Worm (Caenorhabditis elegans) whole organism, L4 larva: Measurements from ENCODE around the gene pqn-70.

Experiments
- D1046.2 ChIP-seq: fragments of 200-800 bp; sonication (Bioruptor generic); IDR thresholded peaks from 2 replicates; pipeline ENCODE4 v1.3.6; 2022; ENCODE audit warnings: missing genetic modification characterization, missing compliant biosample characterization
- F10B5.3 ChIP-seq: sonication (generic microtip); optimal IDR thresholded peaks from 2 replicates; lab custom pipeline; 2016; ENCODE audit warnings: mild to moderate bottlenecking, missing genetic modification characterization, missing compliant biosample characterization
- F37D6.2 ChIP-seq: sonication (generic microtip); optimal IDR thresholded peaks from 2 replicates; lab custom pipeline; 2016; ENCODE audit warnings: mild to moderate bottlenecking, missing genetic modification characterization, missing compliant biosample characterization
- F44E2.7 ChIP-seq: fragments of 200-800 bp; sonication (Bioruptor generic); IDR thresholded peaks from 2 replicates; pipeline ENCODE4 v2.1.2; 2022; ENCODE audit warnings: missing genetic modification characterization, missing compliant biosample characterization
- F49E8.2 ChIP-seq: sonication (generic microtip); optimal IDR thresholded peaks from 2 replicates; lab custom pipeline; 2016; ENCODE audit warnings: missing compliant biosample characterization, mild to moderate bottlenecking, missing genetic modification characterization, borderline replicate concordance
- R02D3.7 ChIP-seq: fragments of 150-350 bp; sonication (generic microtip); optimal IDR thresholded peaks from 3 replicates; lab custom pipeline; 2014; ENCODE audit warnings: missing biosample characterization, missing genetic modification characterization
- T26A8.4 ChIP-seq: fragments of 200-800 bp; sonication (Bioruptor generic); IDR thresholded peaks from 2 replicates; pipeline ENCODE4 v1.3.6; 2022; ENCODE audit warnings: missing genetic modification characterization, missing compliant biosample characterization
- Y105C5A.15 ChIP-seq: fragments of 200-800 bp; sonication (Bioruptor generic); IDR thresholded peaks from 2 replicates; pipeline ENCODE4 v1.3.6; 2022; ENCODE audit warnings: missing genetic modification characterization, missing compliant biosample characterization
- Y48G9A.11 ChIP-seq: fragments of 200-800 bp; sonication (Bioruptor generic); IDR thresholded peaks from 2 replicates; pipeline ENCODE4 v1.3.6; 2022; ENCODE audit warnings: missing genetic modification reagents, missing genetic modification characterization, missing compliant biosample characterization
- Y75B8A.6 ChIP-seq: fragments of 200-800 bp; sonication (Bioruptor generic); IDR thresholded peaks from 2 replicates; pipeline ENCODE4 v1.3.6; 2022; ENCODE audit warnings: missing genetic modification reagents, missing genetic modification characterization, missing compliant biosample characterization
- ZK337.2 ChIP-seq: fragments of 200-800 bp; sonication (Bioruptor generic); IDR thresholded peaks from 2 replicates; pipeline ENCODE4 v1.3.6; 2022; ENCODE audit warnings: missing genetic modification reagents, missing genetic modification characterization, missing compliant biosample characterization
- aha-1 ChIP-seq: fragments of 150-350 bp; peaks from one replicate; lab custom pipeline; 2014; ENCODE audit warnings: missing biosample characterization, missing genetic modification characterization
- aly-2 ChIP-seq: sonication (generic microtip); optimal IDR thresholded peaks from 2 replicates; lab custom pipeline; 2018; ENCODE audit warnings: missing biosample characterization, missing genetic modification characterization
- arid-1 ChIP-seq: fragments of 200-800 bp; sonication (Bioruptor generic); conservative IDR thresholded peaks from 2 replicates; pipeline ENCODE4 v1.3.6; 2022; ENCODE audit warnings: missing genetic modification reagents, missing genetic modification characterization, missing compliant biosample characterization
- attf-4 ChIP-seq: sonication (generic microtip); optimal IDR thresholded peaks from 3 replicates; lab custom pipeline; 2017; ENCODE audit warnings: missing biosample characterization, missing genetic modification characterization
- ceh-44 ChIP-seq: fragments of 200-800 bp; sonication (Bioruptor generic); IDR thresholded peaks from 2 replicates; pipeline ENCODE4 v1.3.6; 2022; ENCODE audit warnings: missing genetic modification reagents, missing genetic modification characterization, missing compliant biosample characterization
- ceh-62 ChIP-seq: sonication (generic microtip); optimal IDR thresholded peaks from 2 replicates; lab custom pipeline; 2017; ENCODE audit warnings: missing biosample characterization, missing genetic modification characterization
- ceh-82 ChIP-seq: sonication (generic microtip); optimal IDR thresholded peaks from 2 replicates; lab custom pipeline; 2017; ENCODE audit warnings: missing biosample characterization, missing genetic modification characterization
- ces-1 ChIP-seq: fragments of 150-350 bp; sonication (generic microtip); optimal IDR thresholded peaks from 4 replicates; lab custom pipeline; 2014; ENCODE audit warnings: missing biosample characterization, missing genetic modification reagents, missing genetic modification characterization
- daf-12 ChIP-seq: fragments of 150-350 bp; optimal IDR thresholded peaks from 2 replicates; lab custom pipeline; 2014; ENCODE audit warnings: missing biosample characterization, missing genetic modification reagents, missing genetic modification characterization
- daf-16 ChIP-seq, 3 experiments: sonication (generic microtip); optimal IDR thresholded peaks; 2 replicates each; lab custom pipeline; 2016 to 2017; ENCODE audit warnings: missing genetic modification characterization in 3 of 3, missing genetic modification reagents in 3 of 3, mild to moderate bottlenecking in 2 of 3, missing compliant biosample characterization in 2 of 3, missing biosample characterization in 1 of 3, moderate library complexity in 1 of 3
- dmd-9 ChIP-seq: fragments of 200-800 bp; sonication (Bioruptor generic); IDR thresholded peaks from 2 replicates; pipeline ENCODE4 v1.3.6; 2022; ENCODE audit warnings: missing genetic modification reagents, missing genetic modification characterization, missing compliant biosample characterization
- dpl-1 ChIP-seq: fragments of 150-350 bp; optimal IDR thresholded peaks from 2 replicates; lab custom pipeline; 2014; ENCODE audit warnings: missing biosample characterization, missing genetic modification reagents, missing genetic modification characterization
- duxl-1 ChIP-seq: sonication (generic microtip); optimal IDR thresholded peaks from 2 replicates; lab custom pipeline; 2016; ENCODE audit warnings: mild to moderate bottlenecking, missing genetic modification characterization, moderate library complexity, missing compliant biosample characterization; ENCODE audit not compliant: poor library complexity
- dve-1 ChIP-seq: sonication (generic microtip); optimal IDR thresholded peaks from 2 replicates; lab custom pipeline; 2017; ENCODE audit warnings: antibody characterized with exemption, mild to moderate bottlenecking, missing genetic modification characterization, missing compliant biosample characterization; ENCODE audit not compliant: insufficient read depth
- egl-27 ChIP-seq: sonication (generic microtip); optimal IDR thresholded peaks from 3 replicates; lab custom pipeline; 2017; ENCODE audit warnings: missing biosample characterization, missing genetic modification reagents, missing genetic modification characterization
- egl-43 ChIP-seq: fragments of 200-800 bp; sonication (Bioruptor generic); IDR thresholded peaks from 2 replicates; pipeline ENCODE4 v1.3.6; 2022; ENCODE audit warnings: missing genetic modification reagents, missing genetic modification characterization, missing compliant biosample characterization
- hlh-11 ChIP-seq: fragments of 200-800 bp; sonication (Bioruptor generic); optimal IDR thresholded peaks from 2 replicates; lab custom pipeline; 2018; ENCODE audit warnings: mild to moderate bottlenecking, missing genetic modification characterization, missing compliant biosample characterization
- hmg-1.1 ChIP-seq: fragments of 200-800 bp; sonication (Bioruptor generic); IDR thresholded peaks from 2 replicates; pipeline ENCODE4 v1.3.6; 2022; ENCODE audit warnings: missing genetic modification reagents, missing genetic modification characterization, missing compliant biosample characterization
- lin-13 ChIP-seq: fragments of 150-350 bp; optimal IDR thresholded peaks from 2 replicates; lab custom pipeline; 2014; ENCODE audit warnings: missing biosample characterization, missing genetic modification reagents, missing genetic modification characterization
- lin-38 ChIP-seq: fragments of 200-800 bp; sonication (Bioruptor generic); IDR thresholded peaks from 2 replicates; pipeline ENCODE4 v1.3.6; 2022; ENCODE audit warnings: missing genetic modification reagents, missing genetic modification characterization, missing compliant biosample characterization
- lin-39 ChIP-seq: fragments of 150-350 bp; optimal IDR thresholded peaks from 2 replicates; lab custom pipeline; 2014; ENCODE audit warnings: missing biosample characterization, missing genetic modification reagents, missing genetic modification characterization
- lir-3 ChIP-seq: sonication (generic microtip); optimal IDR thresholded peaks from 2 replicates; lab custom pipeline; 2016; ENCODE audit warnings: mild to moderate bottlenecking, missing genetic modification characterization, missing compliant biosample characterization
- madf-9 ChIP-seq: fragments of 200-800 bp; sonication (Bioruptor generic); conservative IDR thresholded peaks from 2 replicates; pipeline ENCODE4 v1.3.6; 2022; ENCODE audit warnings: missing genetic modification reagents, missing genetic modification characterization, missing compliant biosample characterization
- mep-1 ChIP-seq: fragments of 150-350 bp; sonication (generic microtip); optimal IDR thresholded peaks from 3 replicates; lab custom pipeline; 2014; ENCODE audit warnings: missing biosample characterization, missing genetic modification characterization
- nhr-102 ChIP-seq: sonication (generic microtip); optimal IDR thresholded peaks from 2 replicates; lab custom pipeline; 2016; ENCODE audit warnings: mild to moderate bottlenecking, missing genetic modification characterization, moderate library complexity, missing compliant biosample characterization
- nhr-11 ChIP-seq: fragments of 150-350 bp; optimal IDR thresholded peaks from 2 replicates; lab custom pipeline; 2014; ENCODE audit warnings: missing biosample characterization, missing genetic modification characterization
- nhr-42 ChIP-seq: fragments of 200-800 bp; sonication (Bioruptor generic); IDR thresholded peaks from 2 replicates; pipeline ENCODE4 v1.3.6; 2022; ENCODE audit warnings: missing genetic modification characterization, missing compliant biosample characterization
- nhr-48 ChIP-seq: sonication (generic microtip); optimal IDR thresholded peaks from 2 replicates; lab custom pipeline; 2016; ENCODE audit warnings: mild to moderate bottlenecking, missing genetic modification characterization, missing compliant biosample characterization
- nhr-77 ChIP-seq: fragments of 150-350 bp; optimal IDR thresholded peaks from 2 replicates; lab custom pipeline; 2014; ENCODE audit warnings: missing biosample characterization, missing genetic modification characterization
- pha-4 ChIP-seq, 2 experiments: fragments of 150-350 bp in 1 of 2; fragments of 200-800 bp in 1 of 2; sonication (Bioruptor generic) in 1 of 2; IDR thresholded peaks in 1 of 2; optimal IDR thresholded peaks in 1 of 2; 2 replicates each; pipeline versions ENCODE4 v1.3.6 to Lab custom; 2014 to 2022; ENCODE audit warnings: missing genetic modification characterization in 2 of 2, missing genetic modification reagents in 2 of 2, missing biosample characterization in 1 of 2, missing compliant biosample characterization in 1 of 2
- php-3 ChIP-seq: fragments of 200-800 bp; sonication (Bioruptor generic); IDR thresholded peaks from 2 replicates; pipeline ENCODE4 v1.3.6; 2022; ENCODE audit warnings: missing genetic modification reagents, missing genetic modification characterization, missing compliant biosample characterization
- snpc-4 ChIP-seq: fragments of 150-350 bp; optimal IDR thresholded peaks from 2 replicates; lab custom pipeline; 2014; ENCODE audit warnings: missing biosample characterization, missing genetic modification characterization
- tra-1 ChIP-seq: fragments of 200-800 bp; sonication (Bioruptor generic); IDR thresholded peaks from 2 replicates; pipeline ENCODE4 v1.3.6; 2022; ENCODE audit warnings: missing genetic modification reagents, missing genetic modification characterization, missing compliant biosample characterization
- unc-39 ChIP-seq: sonication (generic microtip); optimal IDR thresholded peaks from 2 replicates; lab custom pipeline; 2017; ENCODE audit warnings: missing biosample characterization, missing genetic modification characterization
- vab-7 ChIP-seq: fragments of 200-800 bp; sonication (Bioruptor generic); IDR thresholded peaks from 2 replicates; pipeline ENCODE4 v1.3.6; 2022; ENCODE audit warnings: missing genetic modification reagents, missing genetic modification characterization, missing compliant biosample characterization
- zfp-2 ChIP-seq: sonication (generic microtip); optimal IDR thresholded peaks from 2 replicates; lab custom pipeline; 2016; ENCODE audit warnings: mild to moderate bottlenecking, missing genetic modification characterization, missing compliant biosample characterization
- zfp-3 ChIP-seq: fragments of 200-800 bp; sonication (Bioruptor generic); conservative IDR thresholded peaks from 2 replicates; pipeline ENCODE4 v1.3.6; 2022; ENCODE audit warnings: missing genetic modification reagents, missing genetic modification characterization, missing compliant biosample characterization
- zip-11 ChIP-seq: fragments of 200-800 bp; sonication (Bioruptor generic); IDR thresholded peaks from 2 replicates; pipeline ENCODE4 v1.3.6; 2022; ENCODE audit warnings: missing genetic modification characterization, missing compliant biosample characterization
- ztf-11 ChIP-seq: fragments of 150-350 bp; optimal IDR thresholded peaks from 2 replicates; lab custom pipeline; 2014; ENCODE audit warnings: missing biosample characterization, missing genetic modification characterization

Gene pqn-70

ce11 chrV:11228653-11229173 is at the start of gene pqn-70 (continued):
- TF ChIP-seq madf-9 (GFP tag; lab: Robert Waterston, UW) (no peak), D1046.2 (GFP tag; lab: Robert Waterston, UW) (no peak), lir-3 (tag; lab: Kevin White, UChicago) (no peak), ztf-11 (tag; lab: Kevin White, UChicago) (no peak), ceh-82 (tag; lab: Kevin White, UChicago) (no peak), mep-1 (tag; lab: Kevin White, UChicago) (peak; percentile 92), dpl-1 (GFP tag; lab: Kevin White, UChicago) (peak; percentile 76), dmd-9 (GFP tag; lab: Robert Waterston, UW) (no peak), ZK337.2 (GFP tag; lab: Robert Waterston, UW) (no peak), daf-16 (GFP tag; optimal IDR thresholded peaks at IDR 0.05; lab: Kevin White, UChicago) (no peak), daf-16 (tag; optimal IDR thresholded peaks at IDR 0.05; lab: Kevin White, UChicago) (peak; percentile 3), attf-4 (tag; lab: Kevin White, UChicago) (no peak), Y48G9A.11 (GFP tag; lab: Robert Waterston, UW) (no peak), snpc-4 (tag; lab: Kevin White, UChicago) (no peak), aly-2 (tag; lab: Kevin White, UChicago) (no peak), F44E2.7 (GFP tag; lab: Robert Waterston, UW) (no peak), F10B5.3 (tag; lab: Kevin White, UChicago) (no peak), Y75B8A.6 (GFP tag; lab: Robert Waterston, UW) (no peak), nhr-102 (tag; lab: Kevin White, UChicago) (peak; percentile 37), ces-1 (peak; percentile 35), Y105C5A.15 (GFP tag; lab: Robert Waterston, UW) (no peak), lin-39 (no peak), tra-1 (GFP tag; lab: Robert Waterston, UW) (no peak), vab-7 (peak; percentile 53), aha-1 (no peak), hlh-11 (tag; lab: Kevin White, UChicago) (peak; percentile 92), zip-11 (GFP tag; lab: Robert Waterston, UW) (no peak), F49E8.2 (tag; lab: Kevin White, UChicago) (no peak), lin-38 (GFP tag; lab: Robert Waterston, UW) (no peak; the same call in 1 of the 2 replicates), egl-27 (tag; lab: Kevin White, UChicago) (no peak), T26A8.4 (GFP tag; lab: Robert Waterston, UW) (peak; percentile 71; the same call in 1 of the 2 replicates), duxl-1 (tag; lab: Kevin White, UChicago) (peak; percentile 53), egl-43 (peak; percentile 67; the same call in 1 of the 2 replicates), daf-12 (tag; lab: Kevin White, UChicago) (no peak), nhr-77 (tag; lab: Kevin White, UChicago) (peak; percentile 59), hmg-1.1 (GFP tag; lab: Robert Waterston, UW) (peak; percentile 86), nhr-42 (GFP tag; lab: Robert Waterston, UW) (no peak), arid-1 (GFP tag; lab: Robert Waterston, UW) (peak; percentile 81), R02D3.7 (tag; lab: Kevin White, UChicago) (no peak), lin-13 (GFP tag; lab: Kevin White, UChicago) (peak; percentile 75), unc-39 (tag; lab: Kevin White, UChicago) (no peak), ceh-44 (GFP tag; lab: Robert Waterston, UW) (peak; percentile 65; the same call in 1 of the 2 replicates), F37D6.2 (tag; lab: Kevin White, UChicago) (peak; percentile 49), php-3 (no peak), dve-1 (tag; lab: Kevin White, UChicago) (peak; percentile 92), pha-4 (GFP tag; IDR thresholded peaks at IDR 0.05; lab: Robert Waterston, UW) (peak; percentile 44; the same call in 1 of the 2 replicates), pha-4 (tag; optimal IDR thresholded peaks at IDR 0.05; lab: Kevin White, UChicago) (no peak), nhr-48 (peak; percentile 60), ceh-62 (tag; lab: Kevin White, UChicago) (no peak), nhr-11 (tag; lab: Kevin White, UChicago) (peak; percentile 77), zfp-2 (tag; lab: Kevin White, UChicago) (no peak), zfp-3 (GFP tag; lab: Robert Waterston, UW) (no peak; the same call in 1 of the 2 replicates)
